Worm (Caenorhabditis elegans) whole organism, mixed stage, embryonic: ENCODE measurements around the gene str-238.

Experiments used
- blmp-1 ChIP-seq: fragments of 150-350 bp; optimal IDR thresholded peaks from 2 replicates; lab custom pipeline; 2014; ENCODE audit warnings: missing biosample characterization, missing genetic modification characterization
- ceh-83 ChIP-seq: fragments of 200-800 bp; sonication (Bioruptor generic); optimal IDR thresholded peaks from 2 replicates; lab custom pipeline; 2018; ENCODE audit warnings: mild to moderate bottlenecking, missing genetic modification characterization, missing compliant biosample characterization
- ces-1 ChIP-seq: fragments of 150-350 bp; optimal IDR thresholded peaks from 2 replicates; lab custom pipeline; 2014; ENCODE audit warnings: missing biosample characterization, missing genetic modification reagents, missing genetic modification characterization
- elt-1 ChIP-seq: sonication (generic microtip); optimal IDR thresholded peaks from 2 replicates; lab custom pipeline; 2017; ENCODE audit warnings: missing genetic modification characterization, mild to moderate bottlenecking, missing compliant biosample characterization, antibody characterized with exemption, moderate library complexity, borderline replicate concordance; ENCODE audit not compliant: insufficient read depth
- lin-32 ChIP-seq: fragments of 200-800 bp; sonication (Bioruptor generic); optimal IDR thresholded peaks from 2 replicates; lab custom pipeline; 2018; ENCODE audit warnings: mild to moderate bottlenecking, missing genetic modification characterization, missing compliant biosample characterization
- nhr-237 ChIP-seq: fragments of 150-350 bp; optimal IDR thresholded peaks from 2 replicates; lab custom pipeline; 2014; ENCODE audit warnings: missing biosample characterization, missing genetic modification characterization
- nhr-28 ChIP-seq: fragments of 150-350 bp; optimal IDR thresholded peaks from 2 replicates; lab custom pipeline; 2014; ENCODE audit warnings: missing biosample characterization, missing genetic modification characterization
- pha-4 ChIP-seq: fragments of 150-350 bp; optimal IDR thresholded peaks from 2 replicates; lab custom pipeline; 2018; ENCODE audit warnings: missing biosample characterization, missing genetic modification reagents, missing genetic modification characterization
- unc-39 ChIP-seq: fragments of 150-350 bp; optimal IDR thresholded peaks from 2 replicates; lab custom pipeline; 2014; ENCODE audit warnings: missing biosample characterization, missing genetic modification characterization
- unc-62 ChIP-seq: fragments of 150-350 bp; optimal IDR thresholded peaks from 2 replicates; lab custom pipeline; 2014; ENCODE audit warnings: missing biosample characterization, missing genetic modification reagents, missing genetic modification characterization

- TF ChIP-seq ceh-83 = no peak
- TF ChIP-seq nhr-237 (tag; lab: Kevin White, UChicago) = no peak
- no peak for TF ChIP-seq unc-39 (tag; lab: Kevin White, UChicago)
- TF ChIP-seq unc-62 (GFP tag; lab: Kevin White, UChicago) = no peak
- TF ChIP-seq lin-32 (GFP tag; lab: Kevin White, UChicago) = no peak
- no peak for TF ChIP-seq nhr-28 (tag; lab: Kevin White, UChicago)
- TF ChIP-seq pha-4 (tag; lab: Kevin White, UChicago) = no peak
- TF ChIP-seq elt-1 (tag; lab: Kevin White, UChicago) = peak; percentile 36
- TF ChIP-seq ces-1 (GFP tag; lab: Kevin White, UChicago) = no peak
- no peak for TF ChIP-seq blmp-1
These were observed 39.7 kb downstream of the str-238 start, which contains the start of gene nhr-270 for ce11 chrV:804485-804884.
